Worm (Caenorhabditis elegans): ENCODE measurements around the gene erh-1.

The erh-1 gene

DNA sequence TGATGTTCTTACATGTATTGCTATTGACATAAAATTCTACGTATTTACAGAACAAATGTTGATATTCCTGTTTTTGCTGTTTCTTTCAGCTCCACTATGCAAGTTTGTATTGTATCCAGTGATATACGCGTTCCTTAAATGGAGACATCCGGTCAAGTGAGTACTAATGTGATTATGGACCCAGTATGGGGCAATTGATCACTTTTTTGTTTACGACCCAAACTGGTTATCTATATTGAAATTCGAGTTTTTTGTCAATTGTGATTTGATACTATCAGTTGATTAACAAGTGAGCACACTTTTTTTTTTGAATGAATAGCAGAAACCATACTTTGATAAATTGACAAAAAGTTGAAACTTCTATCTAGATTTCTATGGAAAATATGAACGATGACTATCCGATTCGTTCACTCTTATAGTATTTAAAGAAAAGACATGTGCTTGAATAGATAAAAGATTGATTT, 2.9 kb upstream of the erh-1 start, which contains the start of gene T21C9.6:
TSS of gene T21C9.6 (plus strand) at position 51 of the 464 bp plus-strand sequence.
- TF ChIP-seq ztf-29 (GFP tag; IDR thresholded peaks at IDR 0.05) (no peak), ref-1 (GFP tag; conservative IDR thresholded peaks at IDR 0.05) (no peak), T22C8.4 (GFP tag; IDR thresholded peaks at IDR 0.05) (no peak), ztf-23 (GFP tag; IDR thresholded peaks at IDR 0.05) (no peak), flt-1 (GFP tag; IDR thresholded peaks at IDR 0.05) (no peak), tab-1 (GFP tag; IDR thresholded peaks at IDR 0.05) (no peak), klf-2 (GFP tag; conservative IDR thresholded peaks at IDR 0.05) (no peak), med-1 (GFP tag; optimal IDR thresholded peaks at IDR 0.05; ENCODE audit: insufficient read depth) (no peak), cog-1 (tag; optimal IDR thresholded peaks at IDR 0.05) (no peak)

DNA sequence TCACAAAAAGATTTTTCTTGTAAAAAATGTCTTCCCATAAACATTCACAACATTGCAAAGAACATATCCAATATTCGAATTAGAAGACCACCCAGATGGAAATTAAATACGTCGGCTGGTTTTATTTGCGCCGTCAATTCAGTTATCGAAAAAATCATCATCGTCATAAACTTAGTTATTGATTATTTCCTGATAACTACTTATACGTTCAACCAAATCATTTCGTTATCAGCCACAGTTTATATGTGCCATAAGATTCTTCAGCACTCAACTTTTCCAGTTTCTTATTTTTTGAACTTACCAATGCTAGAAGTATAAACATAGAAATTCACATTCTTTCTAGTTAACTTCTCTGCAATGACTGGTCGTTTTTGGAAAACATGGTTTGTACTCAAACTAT, 1.7 kb upstream of the erh-1 start:
- TF ChIP-seq ztf-29 (GFP tag; IDR thresholded peaks at IDR 0.05) (no peak), tab-1 (GFP tag; IDR thresholded peaks at IDR 0.05) (no peak), T22C8.4 (GFP tag; IDR thresholded peaks at IDR 0.05) (no peak), cog-1 (tag; optimal IDR thresholded peaks at IDR 0.05) (no peak), med-1 (GFP tag; optimal IDR thresholded peaks at IDR 0.05; ENCODE audit: insufficient read depth) (no peak)

DNA sequence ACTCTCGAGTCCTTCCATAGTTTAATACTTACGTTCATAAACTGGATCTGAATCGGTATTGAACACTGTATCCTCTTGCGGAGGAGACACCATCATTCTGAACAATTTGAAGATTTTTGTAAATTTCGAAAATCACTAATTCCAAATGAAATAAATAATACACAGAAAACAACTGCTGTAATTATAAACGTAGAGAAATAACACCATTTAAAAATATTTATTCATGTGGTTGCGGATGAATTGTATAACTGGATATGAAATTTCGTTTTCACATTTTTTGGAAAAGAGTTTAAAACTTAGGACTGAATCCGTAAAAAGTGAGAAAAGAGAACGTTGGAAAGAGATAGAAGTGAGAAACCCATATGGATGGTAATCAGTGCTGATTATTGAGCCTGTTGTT, 715 bp downstream of the erh-1 start, which contains the start of gene mics-1:
TSS of gene mics-1 (minus strand) at position 101 of the 400 bp plus-strand sequence.
- TF ChIP-seq flt-1 (GFP tag; IDR thresholded peaks at IDR 0.05), result no peak
- no peak for TF ChIP-seq med-1 (GFP tag; optimal IDR thresholded peaks at IDR 0.05; ENCODE audit: insufficient read depth)
- TF ChIP-seq ztf-29 (GFP tag; IDR thresholded peaks at IDR 0.05), result no peak
- TF ChIP-seq klf-2 (GFP tag; conservative IDR thresholded peaks at IDR 0.05), result no peak
- TF ChIP-seq T22C8.4 (GFP tag; IDR thresholded peaks at IDR 0.05), result no peak
- no peak for TF ChIP-seq ztf-23 (GFP tag; IDR thresholded peaks at IDR 0.05)
- TF ChIP-seq cog-1 (tag; optimal IDR thresholded peaks at IDR 0.05), result no peak
- TF ChIP-seq ref-1 (GFP tag; conservative IDR thresholded peaks at IDR 0.05), result no peak
- TF ChIP-seq tab-1 (GFP tag; IDR thresholded peaks at IDR 0.05), result no peak

DNA sequence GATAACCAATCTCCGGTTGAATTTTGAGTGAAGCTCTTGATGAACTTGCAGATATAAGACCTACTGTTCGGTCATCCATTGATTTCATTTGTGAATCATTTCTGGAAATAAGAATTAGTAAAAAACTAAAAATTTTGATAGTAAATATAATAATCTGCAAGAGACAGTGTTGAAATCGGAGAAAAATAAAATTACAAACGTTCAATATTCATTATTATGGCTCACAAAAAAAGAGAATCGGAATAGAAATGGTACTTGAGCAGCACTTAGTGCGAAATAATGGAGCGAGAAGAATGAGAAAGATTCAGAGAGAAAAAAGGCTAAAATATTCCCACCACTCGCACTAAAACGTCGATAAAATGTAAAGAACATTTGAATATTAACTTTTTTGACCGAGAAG, 2.6 kb downstream of the erh-1 start, which contains the start of gene vps-54:
TSS of gene vps-54 (minus strand) at position 101 of the 400 bp plus-strand sequence.
- TF ChIP-seq ref-1 (GFP tag; conservative IDR thresholded peaks at IDR 0.05), result no peak
- no peak for TF ChIP-seq flt-1 (GFP tag; IDR thresholded peaks at IDR 0.05)
- TF ChIP-seq cog-1 (tag; optimal IDR thresholded peaks at IDR 0.05), result no peak
- TF ChIP-seq ztf-23 (GFP tag; IDR thresholded peaks at IDR 0.05), result no peak
- no peak for TF ChIP-seq med-1 (GFP tag; optimal IDR thresholded peaks at IDR 0.05; ENCODE audit: insufficient read depth)
- no peak for TF ChIP-seq T22C8.4 (GFP tag; IDR thresholded peaks at IDR 0.05)
- no peak for TF ChIP-seq tab-1 (GFP tag; IDR thresholded peaks at IDR 0.05)
- TF ChIP-seq ztf-29 (GFP tag; IDR thresholded peaks at IDR 0.05), result no peak
- TF ChIP-seq klf-2 (GFP tag; conservative IDR thresholded peaks at IDR 0.05), result no peak

DNA sequence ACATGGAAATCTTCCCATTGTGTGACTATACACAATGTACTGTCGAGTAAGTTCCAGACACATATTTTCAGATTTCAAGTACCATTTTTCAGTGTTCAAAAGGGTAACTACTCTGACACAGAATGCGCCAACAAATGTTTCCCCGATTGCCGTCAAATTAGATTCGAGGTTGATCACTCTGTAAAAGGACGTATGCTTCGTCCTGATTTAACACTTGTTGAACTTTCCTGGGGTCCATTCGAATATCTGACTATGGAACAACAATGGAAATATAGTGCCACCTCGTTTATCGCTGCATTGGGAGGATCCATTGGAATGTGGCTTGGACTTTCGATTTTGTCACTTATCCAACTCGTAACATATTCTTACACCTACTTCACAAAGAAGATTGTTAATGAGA, 4.7 kb downstream of the erh-1 start:
- TF ChIP-seq ztf-29 (GFP tag; IDR thresholded peaks at IDR 0.05) (no peak), tab-1 (GFP tag; IDR thresholded peaks at IDR 0.05) (no peak)

DNA sequence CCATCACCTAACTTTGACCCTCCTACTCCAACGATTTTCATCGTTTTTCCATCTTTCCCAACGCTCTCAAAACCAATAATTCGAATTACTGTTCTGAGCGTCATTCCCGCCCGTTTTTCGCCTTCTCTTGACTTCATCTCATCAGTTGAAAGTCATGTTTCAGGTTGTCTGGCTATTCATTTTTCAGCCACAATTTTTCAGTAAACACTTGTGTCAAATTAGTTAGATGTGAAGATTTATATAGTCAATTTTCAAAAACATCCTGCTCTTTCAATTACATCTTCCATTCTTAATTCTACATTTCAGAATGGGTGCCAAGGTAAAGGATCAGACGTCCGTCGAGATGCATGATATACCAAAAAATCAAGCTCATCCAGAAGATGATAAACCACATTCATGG, 6.3 kb downstream of the erh-1 start, which contains the start of gene del-6:
TSS of gene del-6 (plus strand) at position 301 of the 400 bp plus-strand sequence.
- TF ChIP-seq T22C8.4 (GFP tag; IDR thresholded peaks at IDR 0.05) (no peak), cog-1 (tag; optimal IDR thresholded peaks at IDR 0.05) (no peak), med-1 (GFP tag; optimal IDR thresholded peaks at IDR 0.05; ENCODE audit: insufficient read depth) (no peak), tab-1 (GFP tag; IDR thresholded peaks at IDR 0.05) (no peak), flt-1 (GFP tag; IDR thresholded peaks at IDR 0.05) (no peak), ztf-23 (GFP tag; IDR thresholded peaks at IDR 0.05) (no peak), ref-1 (GFP tag; conservative IDR thresholded peaks at IDR 0.05) (no peak), ztf-29 (GFP tag; IDR thresholded peaks at IDR 0.05) (no peak), klf-2 (GFP tag; conservative IDR thresholded peaks at IDR 0.05) (no peak)

DNA sequence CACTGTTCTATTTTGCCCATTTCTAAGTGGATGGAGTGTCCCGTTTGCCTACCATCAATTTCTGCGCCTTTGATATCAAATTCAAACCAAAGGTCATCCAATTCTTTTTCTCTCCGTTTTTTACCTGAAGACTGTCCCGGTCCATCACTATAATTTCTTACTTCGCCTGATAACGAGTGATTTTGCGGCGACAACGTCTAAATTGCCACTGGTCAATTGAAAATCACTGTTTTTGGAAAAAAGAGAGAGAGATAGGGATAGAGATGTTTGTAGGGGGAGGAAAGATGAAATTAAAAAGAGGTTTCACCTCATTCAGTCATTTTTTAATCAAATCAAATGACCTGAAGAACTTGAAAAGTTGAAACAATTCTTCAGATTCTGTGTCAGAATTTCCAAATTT, 7.4 kb downstream of the erh-1 start:
- TF ChIP-seq cog-1 (tag; optimal IDR thresholded peaks at IDR 0.05) (no peak), klf-2 (GFP tag; conservative IDR thresholded peaks at IDR 0.05) (no peak), med-1 (GFP tag; optimal IDR thresholded peaks at IDR 0.05; ENCODE audit: insufficient read depth) (no peak), ref-1 (GFP tag; conservative IDR thresholded peaks at IDR 0.05) (no peak), T22C8.4 (GFP tag; IDR thresholded peaks at IDR 0.05) (no peak), tab-1 (GFP tag; IDR thresholded peaks at IDR 0.05) (no peak), ztf-23 (GFP tag; IDR thresholded peaks at IDR 0.05) (no peak), flt-1 (GFP tag; IDR thresholded peaks at IDR 0.05) (no peak), ztf-29 (GFP tag; IDR thresholded peaks at IDR 0.05) (no peak)

DNA sequence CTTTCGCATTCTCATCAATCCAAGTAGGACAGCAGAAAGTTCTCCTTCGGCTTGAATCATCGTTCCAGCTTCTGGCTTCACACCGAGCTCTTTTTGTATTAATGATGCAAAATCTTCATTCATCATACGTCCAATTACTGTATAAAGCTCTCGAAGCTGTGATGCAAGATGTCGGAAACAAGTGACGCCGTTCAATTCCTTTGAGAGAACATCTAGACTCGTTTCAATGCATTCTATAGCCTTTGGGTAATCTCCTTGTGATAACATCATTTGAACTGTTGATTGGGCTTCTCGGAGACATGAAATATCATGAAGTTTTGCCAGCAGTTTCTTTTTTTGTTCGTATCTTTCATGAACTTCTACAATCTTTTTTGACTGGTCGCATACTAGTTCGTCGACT, 10.4 kb downstream of the erh-1 start:
- TF ChIP-seq ztf-23 (GFP tag; IDR thresholded peaks at IDR 0.05), result no peak
- TF ChIP-seq ref-1 (GFP tag; conservative IDR thresholded peaks at IDR 0.05), result no peak

DNA sequence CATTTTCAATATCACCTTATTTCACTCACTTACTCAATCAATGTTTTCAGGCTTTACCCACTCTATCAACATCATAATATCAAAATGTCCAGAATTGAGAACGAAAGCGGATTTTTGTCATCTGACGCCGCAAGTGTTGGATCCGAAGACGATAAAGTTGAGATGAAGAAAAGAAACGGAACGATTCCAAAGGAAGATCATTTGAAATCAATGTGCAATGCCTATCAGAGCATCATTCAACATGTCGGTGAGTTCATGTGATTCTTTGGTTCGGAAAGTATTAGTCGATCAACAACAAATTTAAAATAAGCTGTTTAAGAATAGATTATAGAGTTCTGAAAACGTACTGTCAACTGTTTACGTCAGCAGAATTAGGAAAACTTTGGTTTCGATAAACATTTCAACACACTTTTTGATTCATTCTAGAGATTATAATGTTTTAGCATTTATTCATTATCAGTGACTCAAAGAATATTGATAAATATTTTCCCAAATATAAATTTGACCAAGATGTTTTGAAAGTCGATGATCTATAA, 14.0 kb downstream of the erh-1 start, which contains the start of gene cat-4:
TSS of gene cat-4 (plus strand) at position 51 of the 536 bp plus-strand sequence.
- TF ChIP-seq ztf-29 (GFP tag; IDR thresholded peaks at IDR 0.05) (no peak), T22C8.4 (GFP tag; IDR thresholded peaks at IDR 0.05) (no peak), cog-1 (tag; optimal IDR thresholded peaks at IDR 0.05) (no peak), ztf-23 (GFP tag; IDR thresholded peaks at IDR 0.05) (no peak), tab-1 (GFP tag; IDR thresholded peaks at IDR 0.05) (no peak), med-1 (GFP tag; optimal IDR thresholded peaks at IDR 0.05; ENCODE audit: insufficient read depth) (no peak)

DNA sequence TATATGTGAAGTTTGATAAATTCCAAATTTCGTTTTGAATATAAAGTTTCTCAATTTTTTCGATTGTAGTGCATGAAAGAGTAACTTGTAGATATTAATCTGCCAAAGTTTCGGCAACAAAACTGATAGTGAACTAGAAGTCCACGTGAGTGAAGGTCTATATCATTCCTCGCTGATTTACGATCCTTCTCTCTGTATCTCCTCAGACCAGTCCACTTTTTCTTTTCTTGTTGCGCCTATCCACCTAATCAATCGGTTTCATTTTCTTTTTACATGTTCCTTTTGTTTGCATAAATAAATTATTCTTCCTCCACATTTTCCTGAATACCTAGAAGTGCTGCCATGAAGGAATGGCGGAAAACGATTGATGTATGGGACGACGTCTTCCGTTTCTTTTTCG, 14.8 kb downstream of the erh-1 start:
- TF ChIP-seq klf-2 (GFP tag; conservative IDR thresholded peaks at IDR 0.05) (no peak), ztf-29 (GFP tag; IDR thresholded peaks at IDR 0.05) (no peak), med-1 (GFP tag; optimal IDR thresholded peaks at IDR 0.05; ENCODE audit: insufficient read depth) (no peak), flt-1 (GFP tag; IDR thresholded peaks at IDR 0.05) (no peak), ztf-23 (GFP tag; IDR thresholded peaks at IDR 0.05) (no peak), ref-1 (GFP tag; conservative IDR thresholded peaks at IDR 0.05) (no peak), tab-1 (GFP tag; IDR thresholded peaks at IDR 0.05) (no peak), T22C8.4 (GFP tag; IDR thresholded peaks at IDR 0.05) (no peak), cog-1 (tag; optimal IDR thresholded peaks at IDR 0.05) (no peak)

Data from whole organism, midembryonic.